Worm (Caenorhabditis elegans): ENCODE results near the gene F36D4.4.

DNA sequence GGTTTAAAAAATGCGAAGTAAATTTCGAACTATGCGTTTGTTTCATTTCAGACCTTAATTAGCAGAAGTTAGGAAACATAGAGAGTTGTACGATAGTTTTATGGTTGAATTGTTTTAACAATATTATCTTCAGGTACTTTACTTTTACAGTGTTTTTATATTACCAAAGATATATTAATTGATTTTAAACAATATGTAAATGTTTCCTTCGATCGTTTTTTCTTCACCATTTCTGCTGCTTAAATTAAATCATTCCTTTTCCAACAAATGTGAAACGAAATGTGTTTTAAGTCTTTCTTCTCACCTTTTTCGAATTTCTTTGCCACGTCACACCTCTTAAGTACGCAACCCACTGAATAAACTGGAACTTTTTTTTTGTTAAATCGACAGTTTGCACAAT lies 38.9 kb upstream of the F36D4.4 start:
- TF ChIP-seq nhr-11 (tag; optimal IDR thresholded peaks at IDR 0.05) = no peak
- TF ChIP-seq K09A11.1 (tag; optimal IDR thresholded peaks at IDR 0.05; ENCODE audit: insufficient read depth) = no peak
- TF ChIP-seq gmeb-2 (tag; optimal IDR thresholded peaks at IDR 0.05) = no peak
- no peak for TF ChIP-seq pha-4 (tag; optimal IDR thresholded peaks at IDR 0.05)
- no peak for TF ChIP-seq ahr-1 (tag; optimal IDR thresholded peaks at IDR 0.05)
- no peak for TF ChIP-seq ets-4 (tag; optimal IDR thresholded peaks at IDR 0.05)
- TF ChIP-seq pros-1 (tag; optimal IDR thresholded peaks at IDR 0.05) = no peak
- TF ChIP-seq unc-86 (tag; optimal IDR thresholded peaks at IDR 0.05) = no peak
- TF ChIP-seq pat-9 (tag; optimal IDR thresholded peaks at IDR 0.05) = no peak
- TF ChIP-seq unc-3 (GFP tag; conservative IDR thresholded peaks at IDR 0.05) = no peak
- TF ChIP-seq unc-3 (tag; optimal IDR thresholded peaks at IDR 0.05) = no peak

All from whole organism, late embryonic.